Worm (Caenorhabditis elegans) whole organism, mixed stage, embryonic: ENCODE data around the gene gpa-13.

ENCODE experiments used
- M03D4.4 ChIP-seq: sonication (generic microtip); optimal IDR thresholded peaks from 2 replicates; lab custom pipeline; 2017; ENCODE audit warnings: mild to moderate bottlenecking, missing genetic modification characterization, missing compliant biosample characterization
- bed-3 ChIP-seq: fragments of 200-800 bp; sonication (Bioruptor generic); optimal IDR thresholded peaks from 3 replicates; lab custom pipeline; 2018; ENCODE audit warnings: mild to moderate bottlenecking, missing genetic modification characterization, moderate library complexity, missing compliant biosample characterization
- blmp-1 ChIP-seq: fragments of 150-350 bp; optimal IDR thresholded peaks from 2 replicates; lab custom pipeline; 2014; ENCODE audit warnings: missing biosample characterization, missing genetic modification characterization
- ceh-39 ChIP-seq: fragments of 150-350 bp; optimal IDR thresholded peaks from 2 replicates; lab custom pipeline; 2014; ENCODE audit warnings: missing biosample characterization, missing genetic modification characterization
- ceh-43 ChIP-seq: fragments of 200-800 bp; sonication (Bioruptor generic); optimal IDR thresholded peaks from 2 replicates; lab custom pipeline; 2018; ENCODE audit warnings: mild to moderate bottlenecking, missing genetic modification characterization, moderate library complexity, missing compliant biosample characterization
- ceh-83 ChIP-seq: fragments of 200-800 bp; sonication (Bioruptor generic); optimal IDR thresholded peaks from 2 replicates; lab custom pipeline; 2018; ENCODE audit warnings: mild to moderate bottlenecking, missing genetic modification characterization, missing compliant biosample characterization
- ces-1 ChIP-seq: fragments of 150-350 bp; optimal IDR thresholded peaks from 2 replicates; lab custom pipeline; 2014; ENCODE audit warnings: missing biosample characterization, missing genetic modification reagents, missing genetic modification characterization
- cnd-1 ChIP-seq: fragments of 200-800 bp; sonication (Bioruptor generic); optimal IDR thresholded peaks from 2 replicates; lab custom pipeline; 2018; ENCODE audit warnings: mild to moderate bottlenecking, missing genetic modification characterization, missing compliant biosample characterization
- drap-1 ChIP-seq: fragments of 200-800 bp; sonication (Bioruptor generic); optimal IDR thresholded peaks from 3 replicates; lab custom pipeline; 2018; ENCODE audit warnings: mild to moderate bottlenecking, missing genetic modification characterization, missing compliant biosample characterization
- elt-1 ChIP-seq: sonication (generic microtip); optimal IDR thresholded peaks from 2 replicates; lab custom pipeline; 2017; ENCODE audit warnings: missing genetic modification characterization, mild to moderate bottlenecking, missing compliant biosample characterization, antibody characterized with exemption, moderate library complexity, borderline replicate concordance; ENCODE audit not compliant: insufficient read depth
- flh-1 ChIP-seq: fragments of 200-800 bp; sonication (Bioruptor generic); optimal IDR thresholded peaks from 2 replicates; lab custom pipeline; 2018; ENCODE audit warnings: mild to moderate bottlenecking, missing genetic modification characterization, moderate library complexity, missing compliant biosample characterization
- ham-2 ChIP-seq: fragments of 200-800 bp; sonication (Bioruptor generic); optimal IDR thresholded peaks from 2 replicates; lab custom pipeline; 2018; ENCODE audit warnings: mild to moderate bottlenecking, missing genetic modification characterization, missing compliant biosample characterization
- lin-13 ChIP-seq: fragments of 150-350 bp; optimal IDR thresholded peaks from 2 replicates; lab custom pipeline; 2014; ENCODE audit warnings: missing biosample characterization, missing genetic modification characterization
- lin-32 ChIP-seq: fragments of 200-800 bp; sonication (Bioruptor generic); optimal IDR thresholded peaks from 2 replicates; lab custom pipeline; 2018; ENCODE audit warnings: mild to moderate bottlenecking, missing genetic modification characterization, missing compliant biosample characterization
- lsy-2 ChIP-seq: fragments of 150-350 bp; optimal IDR thresholded peaks from 2 replicates; lab custom pipeline; 2014; ENCODE audit warnings: missing biosample characterization, missing genetic modification characterization
- mab-5 ChIP-seq: fragments of 150-350 bp; optimal IDR thresholded peaks from 2 replicates; lab custom pipeline; 2014; ENCODE audit warnings: missing biosample characterization, missing genetic modification characterization
- mep-1 ChIP-seq: fragments of 150-350 bp; optimal IDR thresholded peaks from 2 replicates; lab custom pipeline; 2017; ENCODE audit warnings: missing biosample characterization, missing genetic modification reagents, missing genetic modification characterization, inconsistent platforms
- mls-2 ChIP-seq: sonication (generic microtip); optimal IDR thresholded peaks from 2 replicates; lab custom pipeline; 2016; ENCODE audit warnings: mild to moderate bottlenecking, missing genetic modification characterization, moderate library complexity, missing compliant biosample characterization
- nhr-12 ChIP-seq: fragments of 150-350 bp; optimal IDR thresholded peaks from 2 replicates; lab custom pipeline; 2014; ENCODE audit warnings: missing biosample characterization, missing genetic modification characterization
- nhr-2 ChIP-seq: fragments of 150-350 bp; optimal IDR thresholded peaks from 2 replicates; lab custom pipeline; 2014; ENCODE audit warnings: missing biosample characterization, missing genetic modification characterization
- nhr-237 ChIP-seq: fragments of 150-350 bp; optimal IDR thresholded peaks from 2 replicates; lab custom pipeline; 2014; ENCODE audit warnings: missing biosample characterization, missing genetic modification characterization
- nhr-28 ChIP-seq: fragments of 150-350 bp; optimal IDR thresholded peaks from 2 replicates; lab custom pipeline; 2014; ENCODE audit warnings: missing biosample characterization, missing genetic modification characterization
- nhr-76 ChIP-seq: sonication (generic microtip); optimal IDR thresholded peaks from 2 replicates; lab custom pipeline; 2017; ENCODE audit warnings: missing biosample characterization, missing genetic modification characterization
- pha-4 ChIP-seq: fragments of 150-350 bp; optimal IDR thresholded peaks from 2 replicates; lab custom pipeline; 2018; ENCODE audit warnings: missing biosample characterization, missing genetic modification reagents, missing genetic modification characterization
- sem-2 ChIP-seq: fragments of 200-800 bp; sonication (Bioruptor generic); optimal IDR thresholded peaks from 2 replicates; lab custom pipeline; 2018; ENCODE audit warnings: mild to moderate bottlenecking, missing genetic modification characterization, missing compliant biosample characterization
- snpc-4 ChIP-seq: fragments of 150-350 bp; optimal IDR thresholded peaks from 2 replicates; lab custom pipeline; 2014; ENCODE audit warnings: missing biosample characterization, missing genetic modification characterization
- tbx-8 ChIP-seq: fragments of 200-800 bp; sonication (Bioruptor generic); optimal IDR thresholded peaks from 2 replicates; lab custom pipeline; 2018; ENCODE audit warnings: mild to moderate bottlenecking, missing genetic modification characterization, moderate library complexity, missing compliant biosample characterization
- unc-120 ChIP-seq: sonication (generic microtip); optimal IDR thresholded peaks from 2 replicates; lab custom pipeline; 2017; ENCODE audit warnings: missing genetic modification characterization, missing compliant biosample characterization; ENCODE audit not compliant: poor library complexity, severe bottlenecking
- unc-39 ChIP-seq: fragments of 150-350 bp; optimal IDR thresholded peaks from 2 replicates; lab custom pipeline; 2014; ENCODE audit warnings: missing biosample characterization, missing genetic modification characterization
- unc-62 ChIP-seq: fragments of 150-350 bp; optimal IDR thresholded peaks from 2 replicates; lab custom pipeline; 2014; ENCODE audit warnings: missing biosample characterization, missing genetic modification reagents, missing genetic modification characterization
- zip-8 ChIP-seq: fragments of 150-350 bp; optimal IDR thresholded peaks from 2 replicates; lab custom pipeline; 2014; ENCODE audit warnings: missing biosample characterization, missing genetic modification characterization
- ztf-11 ChIP-seq: fragments of 150-350 bp; optimal IDR thresholded peaks from 2 replicates; lab custom pipeline; 2014; ENCODE audit warnings: missing biosample characterization, missing genetic modification characterization

The gpa-13 gene

DNA sequence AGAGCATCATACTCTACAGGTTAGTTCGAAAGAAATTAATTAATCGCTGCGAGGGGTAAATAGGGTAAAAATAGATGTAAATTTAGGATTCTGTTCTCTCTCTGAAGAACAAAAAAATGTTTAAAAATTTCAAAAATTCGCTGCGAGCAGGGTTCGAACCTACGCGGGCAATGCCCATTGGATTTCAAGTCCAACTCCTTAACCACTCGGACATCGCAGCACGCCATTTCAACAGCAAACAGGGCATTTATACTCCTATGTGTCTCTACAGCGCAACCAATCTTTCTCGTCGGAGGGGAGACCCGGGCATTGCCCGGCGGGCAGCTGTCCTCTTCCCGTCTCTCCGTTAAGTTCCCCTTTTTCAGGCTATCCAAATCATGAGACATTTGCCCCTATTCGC, 25.5 kb upstream of the gpa-13 start (continued):
- TF ChIP-seq unc-120 (tag; lab: Kevin White, UChicago) (peak; percentile 93), pha-4 (tag; lab: Kevin White, UChicago) (peak; percentile 62), ztf-11 (peak; percentile 59), bed-3 (GFP tag; lab: Kevin White, UChicago) (peak; percentile 86), M03D4.4 (tag; lab: Kevin White, UChicago) (peak; percentile 94), lsy-2 (tag; lab: Kevin White, UChicago) (peak; percentile 55), sem-2 (peak; percentile 90), nhr-12 (no peak)

DNA sequence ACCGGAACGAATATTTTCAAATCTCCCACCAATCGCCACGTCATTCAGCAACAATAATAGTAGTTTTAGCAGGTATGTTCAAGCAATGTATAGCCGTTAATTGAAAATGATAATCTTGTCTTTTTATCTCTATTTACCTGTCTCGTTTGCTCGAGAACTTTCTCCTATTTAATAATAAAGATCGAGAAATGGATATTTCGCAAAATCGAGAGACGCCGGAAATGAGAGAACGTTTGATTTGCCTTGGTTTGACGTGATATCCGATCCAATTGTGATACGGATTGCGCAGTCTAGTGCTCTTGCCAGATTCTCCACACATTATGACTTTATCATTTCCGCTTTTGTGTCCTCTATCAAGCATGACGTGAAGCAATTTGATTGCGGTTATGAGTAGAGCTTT, 19.1 kb upstream of the gpa-13 start:
- no peak for TF ChIP-seq bed-3 (GFP tag; lab: Kevin White, UChicago)
- TF ChIP-seq nhr-237 = no peak
- TF ChIP-seq unc-120 (tag; lab: Kevin White, UChicago) = no peak
- no peak for TF ChIP-seq pha-4 (tag; lab: Kevin White, UChicago)
- no peak for TF ChIP-seq nhr-28 (tag; lab: Kevin White, UChicago)
- no peak for TF ChIP-seq tbx-8 (GFP tag; lab: Kevin White, UChicago)
- TF ChIP-seq ceh-39 = no peak
- no peak for TF ChIP-seq ces-1
- no peak for TF ChIP-seq nhr-76 (tag; lab: Kevin White, UChicago)
- no peak for TF ChIP-seq drap-1 (GFP tag; lab: Kevin White, UChicago)
- TF ChIP-seq unc-39 (tag; lab: Kevin White, UChicago) = no peak
- TF ChIP-seq lin-13 = no peak
- TF ChIP-seq lsy-2 (tag; lab: Kevin White, UChicago) = no peak
- TF ChIP-seq mab-5 = no peak
- no peak for TF ChIP-seq ztf-11

DNA sequence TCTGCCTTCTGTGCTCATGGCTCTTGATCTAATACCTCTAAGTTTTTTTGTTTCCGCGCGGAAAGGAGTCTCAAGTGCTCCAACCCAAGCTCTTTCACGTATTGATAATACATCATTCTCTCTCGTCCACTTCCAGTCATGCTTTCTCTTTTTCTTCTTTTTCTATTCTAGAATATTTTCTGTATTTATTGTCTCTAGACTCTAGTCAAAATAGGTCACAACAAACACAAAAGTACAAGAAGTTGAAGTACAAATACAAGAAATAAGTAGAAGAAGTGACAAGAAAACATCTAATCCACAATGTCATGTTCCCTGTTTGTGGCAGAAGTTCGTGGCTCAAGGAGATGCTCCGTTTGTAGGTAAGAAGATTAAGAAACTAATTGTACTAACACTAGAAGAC, 18.5 kb upstream of the gpa-13 start, which contains the start of gene ZC455.1:
ZC455.1 (plus strand) TSS at position 301 of the 400 bp plus-strand sequence.
- TF ChIP-seq lin-13 (no peak), cnd-1 (tag; lab: Kevin White, UChicago) (no peak), flh-1 (GFP tag; lab: Kevin White, UChicago) (no peak), nhr-237 (no peak), pha-4 (tag; lab: Kevin White, UChicago) (no peak), blmp-1 (no peak), mep-1 (tag; lab: Kevin White, UChicago) (no peak), snpc-4 (no peak), elt-1 (tag; lab: Kevin White, UChicago) (no peak)

DNA sequence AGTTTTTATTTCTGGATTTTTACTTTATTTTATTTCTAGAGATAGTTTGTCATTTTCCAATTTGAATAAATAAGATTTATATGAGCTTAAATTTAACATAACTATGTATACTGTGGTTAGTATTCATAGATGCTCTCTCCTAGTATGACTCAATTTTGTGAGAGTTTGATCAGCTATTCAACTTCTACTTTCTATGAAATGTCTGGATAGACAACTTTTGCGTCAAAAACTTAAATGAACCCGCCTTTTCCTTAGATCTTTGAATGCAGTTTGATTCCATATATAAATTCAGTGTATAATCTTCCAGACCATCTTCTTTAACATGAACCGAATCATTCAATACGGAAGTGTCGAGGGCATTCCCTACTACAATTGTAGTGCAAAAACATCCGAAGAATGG, 14.2 kb upstream of the gpa-13 start, which contains the start of gene srt-43:
srt-43 (plus strand) TSS at position 301 of the 400 bp plus-strand sequence.
- TF ChIP-seq ham-2 (GFP tag; lab: Kevin White, UChicago) = no peak
- no peak for TF ChIP-seq pha-4 (tag; lab: Kevin White, UChicago)
- no peak for TF ChIP-seq ceh-43
- TF ChIP-seq lin-32 (GFP tag; lab: Kevin White, UChicago) = no peak
- no peak for TF ChIP-seq ceh-83 (GFP tag; lab: Kevin White, UChicago)
- TF ChIP-seq unc-62 = no peak
- TF ChIP-seq snpc-4 = no peak
- TF ChIP-seq tbx-8 (GFP tag; lab: Kevin White, UChicago) = no peak
- TF ChIP-seq mep-1 (tag; lab: Kevin White, UChicago) = no peak
- no peak for TF ChIP-seq flh-1 (GFP tag; lab: Kevin White, UChicago)
- TF ChIP-seq nhr-2 (tag; lab: Kevin White, UChicago) = no peak
- TF ChIP-seq lin-13 = no peak
- TF ChIP-seq mls-2 = no peak

DNA sequence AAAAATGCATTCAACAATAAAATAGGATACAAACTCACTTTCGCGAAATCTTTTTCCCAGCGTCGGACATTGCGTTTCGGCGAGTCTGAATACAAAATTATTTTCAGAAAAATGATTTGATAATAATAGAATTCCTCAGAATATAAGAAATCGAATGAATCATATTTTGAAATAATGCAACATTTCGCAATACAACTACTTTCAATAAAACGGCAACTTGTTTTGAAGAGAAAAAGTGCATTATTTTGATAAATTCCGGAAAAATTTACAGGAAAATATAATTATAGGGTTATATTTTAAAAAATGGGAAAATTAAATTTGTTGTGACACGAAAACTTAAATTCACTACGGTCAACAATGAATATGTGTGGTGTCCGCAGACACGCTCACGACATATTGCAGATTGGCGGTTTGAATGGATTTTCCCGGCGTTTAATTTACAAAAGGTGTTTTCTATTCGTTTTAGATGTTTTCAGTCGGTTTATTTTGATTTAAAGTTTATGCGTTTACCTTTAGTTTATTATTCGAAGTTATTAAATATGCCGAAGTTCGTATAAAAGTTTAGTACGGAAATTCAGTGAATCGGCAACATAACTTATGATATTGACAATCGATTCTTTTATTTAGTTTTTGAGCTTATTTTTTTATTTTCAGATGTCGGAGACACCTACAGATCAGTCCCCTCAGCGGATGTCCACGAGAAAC, 8.7 kb upstream of the gpa-13 start, which contains the start of the genes abcf-1 and scc-3:
abcf-1 (minus strand) TSS at position 85 of the 705 bp plus-strand sequence.
scc-3 (plus strand) TSS at position 655 of the 705 bp plus-strand sequence.
- TF ChIP-seq zip-8 (no peak), lsy-2 (tag; lab: Kevin White, UChicago) (peak; percentile 93)
